Fruit fly (Drosophila melanogaster): ENCODE measurements around the gene cact.

cact gene

dm6 chr2L:16357865-16358264, 31.9 kb upstream of the cact start (continued):
- TF ChIP-seq CG4328 (GFP tag; optimal IDR thresholded peaks at IDR 0.05): no peak
- TF ChIP-seq peb (GFP tag; IDR thresholded peaks at IDR 0.05): no peak
- peak; percentile 3 for TF ChIP-seq CG30403 (GFP tag; optimal IDR thresholded peaks at IDR 0.05)
- TF ChIP-seq sens (GFP tag): peak; percentile 82
- TF ChIP-seq hb (GFP tag; IDR thresholded peaks at IDR 0.05; ENCODE audit: partially characterized antibody): no peak
- no peak for TF ChIP-seq CG13775 (GFP tag; optimal IDR thresholded peaks at IDR 0.05)
- no peak for TF ChIP-seq mam (GFP tag; optimal IDR thresholded peaks at IDR 0.05)
- TF ChIP-seq dan (GFP tag; IDR thresholded peaks at IDR 0.05): no peak
- peak; percentile 18 for TF ChIP-seq CG7556 (GFP tag; optimal IDR thresholded peaks at IDR 0.05)
- TF ChIP-seq CG10431 (GFP tag; optimal IDR thresholded peaks at IDR 0.05): no peak
- no peak for TF ChIP-seq h (optimal IDR thresholded peaks at IDR 0.05)
- TF ChIP-seq odd (GFP tag; optimal IDR thresholded peaks at IDR 0.05): no peak
- TF ChIP-seq sna (GFP tag; IDR thresholded peaks at IDR 0.05; ENCODE audit: partially characterized antibody): no peak
- no peak for TF ChIP-seq Atf-2 (GFP tag; optimal IDR thresholded peaks at IDR 0.05)
- TF ChIP-seq CG2116 (GFP tag; optimal IDR thresholded peaks at IDR 0.05): no peak
- no peak for TF ChIP-seq nau (GFP tag; optimal IDR thresholded peaks at IDR 0.05)
- no peak for TF ChIP-seq ftz-f1 (GFP tag; optimal IDR thresholded peaks at IDR 0.05)
- TF ChIP-seq CG42726 (GFP tag; IDR thresholded peaks at IDR 0.05; ENCODE audit: partially characterized antibody): no peak
- TF ChIP-seq CG12071 (GFP tag; optimal IDR thresholded peaks at IDR 0.05): no peak
- TF ChIP-seq Mrtf (GFP tag; IDR thresholded peaks at IDR 0.05): no peak
- no peak for TF ChIP-seq CG4360 (GFP tag; IDR thresholded peaks at IDR 0.05)
- TF ChIP-seq Poxn (GFP tag; IDR thresholded peaks at IDR 0.05): no peak
- no peak for TF ChIP-seq CG1024 (GFP tag; IDR thresholded peaks at IDR 0.05)
- TF ChIP-seq sima (GFP tag; optimal IDR thresholded peaks at IDR 0.05): no peak
- no peak for TF ChIP-seq CG3838 (GFP tag; optimal IDR thresholded peaks at IDR 0.05)
- TF ChIP-seq bbx (GFP tag; IDR thresholded peaks at IDR 0.05; ENCODE audit: partially characterized antibody): no peak
- TF ChIP-seq CG6813 (GFP tag; optimal IDR thresholded peaks at IDR 0.05): no peak
- TF ChIP-seq dpn (GFP tag; optimal IDR thresholded peaks at IDR 0.05): no peak
- TF ChIP-seq CG18619 (GFP tag; optimal IDR thresholded peaks at IDR 0.05): no peak
- no peak for TF ChIP-seq zfh1 (GFP tag; IDR thresholded peaks at IDR 0.05)
- no peak for TF ChIP-seq wor (GFP tag; IDR thresholded peaks at IDR 0.05)
- no peak for TF ChIP-seq seq (GFP tag; IDR thresholded peaks at IDR 0.05)
- TF ChIP-seq CG5953 (GFP tag; IDR thresholded peaks at IDR 0.05): no peak
- TF ChIP-seq cato (GFP tag; optimal IDR thresholded peaks at IDR 0.05; ENCODE audit: borderline replicate concordance): no peak
- TF ChIP-seq CG8765 (GFP tag; IDR thresholded peaks at IDR 0.05): no peak
- TF ChIP-seq TFAM (GFP tag; optimal IDR thresholded peaks at IDR 0.05): no peak
- TF ChIP-seq CG16779 (GFP tag; IDR thresholded peaks at IDR 0.05): no peak
- no peak for TF ChIP-seq Rfx (GFP tag; IDR thresholded peaks at IDR 0.05)
- TF ChIP-seq CG17802 (tag; optimal IDR thresholded peaks at IDR 0.05): no peak
- TF ChIP-seq Mad (GFP tag; optimal IDR thresholded peaks at IDR 0.05): no peak
- TF ChIP-seq gfzf (GFP tag; optimal IDR thresholded peaks at IDR 0.05): no peak
- TF ChIP-seq CG31441 (GFP tag; IDR thresholded peaks at IDR 0.05): peak; percentile 50; the same call in 1 of the 2 replicates
- no peak for TF ChIP-seq al (GFP tag; IDR thresholded peaks at IDR 0.05)
- no peak for TF ChIP-seq unc-4 (GFP tag; IDR thresholded peaks at IDR 0.05; ENCODE audit: partially characterized antibody)
- no peak for TF ChIP-seq exex (tag; optimal IDR thresholded peaks at IDR 0.05)
- TF ChIP-seq CG4707 (GFP tag; optimal IDR thresholded peaks at IDR 0.05): no peak
- no peak for TF ChIP-seq CG18764 (GFP tag; optimal IDR thresholded peaks at IDR 0.05)
- peak in 1 of 2 experiments; percentile 15 for TF ChIP-seq Eip74EF (GFP tag; optimal IDR thresholded peaks at IDR 0.05)
- peak; percentile 35 for TF ChIP-seq CG8924 (tag; optimal IDR thresholded peaks at IDR 0.05)
- peak; percentile 63 for TF ChIP-seq gem (tag; optimal IDR thresholded peaks at IDR 0.05)
- TF ChIP-seq Stat92E (GFP tag; optimal IDR thresholded peaks at IDR 0.05): no peak
- no peak for TF ChIP-seq bigmax (GFP tag; optimal IDR thresholded peaks at IDR 0.05)

Data from whole organism, embryonic.